Fruit fly (Drosophila melanogaster): Measurements from ENCODE around the gene cv.

Gene cv

dm6 chrX:5679079-5679932, 10.5 kb upstream of the cv start:
- no peak for TF ChIP-seq noc (tag; optimal IDR thresholded peaks at IDR 0.05)

DNA sequence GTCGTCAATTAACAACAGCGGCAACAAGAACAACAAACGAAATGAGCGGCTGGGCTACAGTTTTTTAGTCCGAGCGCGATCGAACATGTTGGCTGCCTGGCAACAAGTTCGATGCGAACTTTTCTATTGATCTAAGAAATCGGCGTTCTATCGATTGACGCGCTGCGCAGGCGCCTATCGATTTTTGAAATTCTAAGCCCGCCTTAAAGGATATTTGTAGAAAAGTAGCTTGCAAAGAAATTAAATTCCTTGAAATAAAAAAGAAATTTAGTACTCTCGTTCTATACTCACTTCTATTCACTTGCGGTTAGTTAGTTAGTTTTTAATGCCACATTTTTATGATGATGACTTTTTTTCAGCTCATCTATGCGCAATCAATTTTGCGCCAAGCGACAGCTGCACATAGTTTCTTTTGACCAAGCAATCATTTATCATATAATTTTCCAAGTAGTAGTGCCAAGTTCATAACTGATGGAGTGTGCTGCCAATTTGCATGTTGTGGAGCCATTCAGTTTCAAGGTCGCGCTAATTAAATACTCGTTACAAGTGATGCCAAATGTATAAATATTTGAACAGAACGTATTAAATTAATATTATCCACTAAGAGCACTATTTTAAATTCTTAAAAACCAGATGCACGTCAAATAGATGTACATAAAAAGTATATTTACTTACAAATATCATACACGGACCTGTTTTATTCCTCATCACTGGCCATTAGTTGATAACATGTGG, 9.7 kb upstream of the cv start, which contains the start of the genes Tre1 and Gr5a:
Tre1 (minus strand) TSS at position 45 of the 735 bp plus-strand sequence.
Gr5a (plus strand) TSS at position 685 of the 735 bp plus-strand sequence.
- no peak for TF ChIP-seq noc (tag; optimal IDR thresholded peaks at IDR 0.05)

DNA sequence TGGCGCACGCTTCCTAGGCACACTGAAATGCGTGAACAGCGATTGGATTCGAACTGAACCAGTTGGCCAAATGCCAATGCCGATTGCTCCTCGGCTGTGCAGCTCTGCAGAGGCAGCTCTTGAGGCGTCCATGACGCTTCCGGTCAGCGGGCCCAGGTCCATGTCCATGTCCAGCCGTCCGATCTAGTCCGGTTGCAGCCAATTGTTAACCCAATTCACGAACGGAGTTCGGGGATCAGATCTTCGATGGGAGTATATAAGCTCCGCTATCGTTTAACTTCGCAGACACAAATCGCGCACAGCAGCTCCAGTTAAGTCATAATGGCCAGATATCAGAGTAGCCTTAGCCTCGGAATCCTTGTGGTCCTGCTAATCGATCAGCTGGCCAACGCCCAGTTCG, 6.9 kb upstream of the cv start, which contains the start of gene CG42449:
CG42449 (plus strand) TSS at position 301 of the 400 bp plus-strand sequence.
- no peak for TF ChIP-seq noc (tag; optimal IDR thresholded peaks at IDR 0.05)

DNA sequence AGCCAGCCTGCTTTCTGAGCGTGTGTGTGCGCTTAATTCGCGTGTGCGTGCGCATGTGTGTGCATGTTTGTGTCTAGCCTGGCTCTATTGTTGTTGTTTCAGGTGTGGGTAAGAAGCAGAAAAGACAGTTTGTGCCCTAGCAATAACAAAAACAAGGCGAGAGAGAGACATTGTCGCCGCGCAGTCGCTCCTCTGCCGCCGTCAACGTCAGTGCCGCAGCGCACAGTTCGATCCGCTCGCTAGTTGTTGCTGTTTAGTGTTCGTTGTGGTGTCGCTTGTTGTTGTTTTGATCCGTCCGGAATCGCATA, 368 bp downstream of the cv start:
- TF ChIP-seq noc (tag; optimal IDR thresholded peaks at IDR 0.05) = no peak

dm6 chrX:5690651-5691379, 1.0 kb downstream of the cv start:
- TF ChIP-seq noc (tag; optimal IDR thresholded peaks at IDR 0.05) = no peak

DNA sequence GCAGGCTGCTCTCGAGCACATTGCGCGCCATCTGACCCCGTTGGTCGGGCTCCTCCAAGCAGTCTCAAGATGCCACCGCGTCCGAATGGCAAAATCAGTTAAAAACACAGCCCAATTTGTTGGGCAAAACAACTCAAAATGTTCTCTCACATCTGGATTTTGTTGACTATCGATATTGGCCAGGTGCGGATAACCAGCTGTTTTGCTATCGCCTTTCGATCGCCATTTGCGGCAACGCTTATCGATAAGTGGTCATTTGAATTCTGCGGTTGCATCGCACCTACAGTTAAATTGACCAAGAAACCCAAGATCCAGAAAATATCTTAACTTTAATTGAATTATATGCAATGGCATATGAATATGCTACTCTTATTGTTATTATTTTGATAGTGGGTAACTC, 5.2 kb downstream of the cv start, which contains the start of gene CG3149:
CG3149 (minus strand) TSS at position 171 of the 400 bp plus-strand sequence.
- no peak for TF ChIP-seq noc (tag; optimal IDR thresholded peaks at IDR 0.05)

DNA sequence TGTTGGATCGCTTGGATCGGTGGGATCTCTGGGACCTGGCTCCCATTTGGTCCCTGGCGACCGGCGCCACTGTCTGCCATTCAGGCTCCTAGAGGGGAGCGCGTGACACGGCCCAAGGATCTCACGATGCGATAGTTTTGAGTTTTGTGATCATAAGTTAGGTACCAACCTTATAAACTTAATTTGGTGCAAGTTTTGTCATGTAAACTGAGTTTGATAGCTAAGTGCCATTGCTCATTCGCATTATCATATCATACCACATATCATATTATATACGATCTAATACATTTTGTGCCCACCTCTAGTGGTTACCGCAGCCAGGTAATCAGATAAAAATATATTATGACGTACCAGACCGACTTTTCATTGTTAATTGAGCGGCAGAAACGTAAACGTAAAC, 6.2 kb downstream of the cv start:
- no peak for TF ChIP-seq noc (tag; optimal IDR thresholded peaks at IDR 0.05)

- TF ChIP-seq noc (tag; optimal IDR thresholded peaks at IDR 0.05) = peak; percentile 88
Observed at dm6 chrX:5696436-5697022, 6.7 kb downstream of the cv start.

dm6 chrX:5698087-5698727, 8.4 kb downstream of the cv start, which contains the start of gene AdamTS-B:
Gene AdamTS-B, plus strand, starts transcription at chrX:5698557.
- TF ChIP-seq noc (tag; optimal IDR thresholded peaks at IDR 0.05) = peak; percentile 57

DNA sequence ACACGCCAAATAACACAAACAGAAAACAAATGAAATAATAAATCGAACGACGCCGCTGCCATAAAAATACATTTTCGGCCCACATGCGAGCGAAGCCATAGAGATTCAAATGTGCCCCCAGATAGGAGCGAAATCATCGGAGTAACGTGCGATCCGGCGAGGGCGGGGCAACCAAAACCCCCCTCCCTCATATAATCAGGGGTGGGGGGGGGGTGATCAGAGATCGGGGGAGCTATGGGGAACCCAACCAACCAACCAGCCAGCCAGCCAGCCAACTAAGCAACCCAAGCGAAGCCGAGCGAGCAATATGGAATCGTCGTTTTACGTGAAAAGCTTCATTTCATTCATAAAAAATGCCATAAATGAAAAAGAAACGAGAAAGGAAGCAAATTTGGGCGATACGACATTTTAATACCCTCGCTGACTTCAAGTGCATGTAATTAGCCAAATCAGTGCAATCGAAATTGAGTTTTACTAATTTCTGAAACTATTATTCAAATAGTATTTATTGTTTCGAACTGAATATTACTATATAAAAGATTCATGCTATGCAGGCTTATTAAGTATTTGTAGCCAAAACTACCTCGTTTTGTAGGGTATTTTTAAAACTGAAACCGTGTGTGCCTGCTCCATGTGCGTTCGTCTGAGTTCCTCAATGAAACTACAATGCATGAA, 10.2 kb downstream of the cv start:
- TF ChIP-seq noc (tag; optimal IDR thresholded peaks at IDR 0.05) = peak; percentile 47

DNA sequence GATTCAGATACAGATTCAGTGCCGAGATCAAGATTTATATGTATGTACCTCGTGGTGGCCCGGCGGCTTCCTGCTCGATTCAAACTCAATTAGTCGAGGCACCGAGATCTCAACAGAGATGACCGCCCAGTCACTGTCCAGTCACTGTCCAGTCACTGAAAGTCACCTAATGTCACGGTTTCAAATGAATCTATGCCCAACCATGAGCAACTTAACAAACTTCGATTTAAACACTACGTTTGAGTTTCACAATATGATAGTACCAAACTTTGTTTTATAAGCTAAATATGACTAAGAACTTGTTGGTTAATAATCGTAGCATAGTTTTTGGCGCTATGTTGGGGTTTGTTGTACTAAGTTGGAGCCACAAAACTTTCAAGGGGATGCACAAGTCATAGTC, 15.3 kb downstream of the cv start:
- TF ChIP-seq noc (tag; optimal IDR thresholded peaks at IDR 0.05) = no peak

dm6 chrX:5705899-5706312, 16.1 kb downstream of the cv start:
- peak; percentile 43 for TF ChIP-seq noc (tag; optimal IDR thresholded peaks at IDR 0.05)

DNA sequence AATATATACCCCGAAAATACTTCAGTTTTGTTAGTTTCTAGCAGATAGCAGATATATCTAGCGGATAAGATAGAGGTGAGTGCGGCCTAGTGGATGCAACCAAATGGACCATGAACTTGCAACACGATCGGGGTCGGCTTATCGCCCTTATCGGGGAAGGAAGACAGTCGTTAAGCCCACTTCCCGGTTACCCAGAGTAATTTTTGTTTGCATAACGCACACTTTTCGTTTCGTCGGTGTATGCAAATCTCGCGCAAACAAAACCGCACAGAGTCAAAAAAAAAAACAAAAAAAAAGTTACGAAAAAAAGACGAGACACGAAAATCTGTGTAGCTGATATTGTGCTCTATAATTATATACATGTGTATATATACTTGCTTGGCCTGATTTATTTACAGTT, 23.2 kb downstream of the cv start:
- TF ChIP-seq noc (tag; optimal IDR thresholded peaks at IDR 0.05) = no peak

- TF ChIP-seq noc (tag; optimal IDR thresholded peaks at IDR 0.05) = no peak
Observed at dm6 chrX:5714786-5715185, 25.0 kb downstream of the cv start.
